Fruit fly (Drosophila melanogaster) whole organism, embryonic: Measurements from ENCODE around the gene RpS17.

ENCODE experiments used
- Atf6 ChIP-seq: fragments of 200-800 bp; sonication (Bioruptor generic); IDR thresholded peaks from 2 replicates; pipeline ENCODE4 v1.3.6; 2022; ENCODE audit warnings: missing biosample characterization, missing genetic modification characterization
- CG12071 ChIP-seq: fragments of 200-800 bp; sonication (Bioruptor generic); optimal IDR thresholded peaks from 3 replicates; lab custom pipeline; 2018; ENCODE audit warnings: missing biosample characterization, mild to moderate bottlenecking, missing genetic modification characterization
- CG12769 ChIP-seq: fragments of 200-800 bp; sonication (Bioruptor generic); optimal IDR thresholded peaks from 2 replicates; lab custom pipeline; 2019; ENCODE audit warnings: missing biosample characterization, mild to moderate bottlenecking, missing genetic modification characterization, moderate library complexity
- CG15696 ChIP-seq: fragments of 200-800 bp; sonication (Bioruptor generic); optimal IDR thresholded peaks from 2 replicates; lab custom pipeline; 2019; ENCODE audit warnings: missing biosample characterization, mild to moderate bottlenecking, missing genetic modification characterization, moderate library complexity
- CG17186 ChIP-seq: fragments of 200-800 bp; sonication (Bioruptor generic); optimal IDR thresholded peaks from 3 replicates; lab custom pipeline; 2017; ENCODE audit warnings: missing biosample characterization, missing genetic modification reagents, missing genetic modification characterization
- CG17328 ChIP-seq: fragments of 200-800 bp; sonication (Bioruptor generic); IDR thresholded peaks from 2 replicates; pipeline ENCODE4 v1.3.6; 2022; ENCODE audit warnings: missing biosample characterization, missing genetic modification characterization
- CG17385 ChIP-seq: fragments of 200-800 bp; sonication (Bioruptor generic); optimal IDR thresholded peaks from 3 replicates; lab custom pipeline; 2018; ENCODE audit warnings: missing biosample characterization, mild to moderate bottlenecking, missing genetic modification characterization
- CG17802 ChIP-seq: fragments of 200-800 bp; sonication (Bioruptor generic); optimal IDR thresholded peaks from 2 replicates; lab custom pipeline; 2018; ENCODE audit warnings: missing biosample characterization, mild to moderate bottlenecking, missing genetic modification characterization, moderate library complexity
- CG18764 ChIP-seq: fragments of 200-800 bp; sonication (Bioruptor generic); optimal IDR thresholded peaks from 3 replicates; lab custom pipeline; 2016; ENCODE audit warnings: missing biosample characterization, missing genetic modification characterization
- CG2116 ChIP-seq: fragments of 200-800 bp; sonication (Bioruptor generic); optimal IDR thresholded peaks from 3 replicates; lab custom pipeline; 2018; ENCODE audit warnings: missing biosample characterization, mild to moderate bottlenecking, missing genetic modification characterization
- CG30431 ChIP-seq: fragments of 200-800 bp; sonication (Bioruptor generic); optimal IDR thresholded peaks from 2 replicates; lab custom pipeline; 2017; ENCODE audit warnings: missing biosample characterization, missing genetic modification characterization
- CG3065 ChIP-seq: fragments of 200-800 bp; sonication (Bioruptor generic); optimal IDR thresholded peaks from 2 replicates; lab custom pipeline; 2016; ENCODE audit warnings: missing biosample characterization, missing genetic modification characterization
- CG32532 ChIP-seq: fragments of 200-800 bp; sonication (Bioruptor generic); IDR thresholded peaks from 2 replicates; pipeline ENCODE4 v1.3.6; 2022; ENCODE audit warnings: missing biosample characterization, missing genetic modification characterization
- CG3281 ChIP-seq: fragments of 200-800 bp; sonication (Bioruptor generic); optimal IDR thresholded peaks from 3 replicates; lab custom pipeline; 2017; ENCODE audit warnings: missing biosample characterization, mild to moderate bottlenecking, missing genetic modification characterization
- CG4328 ChIP-seq: fragments of 200-800 bp; sonication (Bioruptor generic); optimal IDR thresholded peaks from 3 replicates; lab custom pipeline; 2017; ENCODE audit warnings: missing biosample characterization, missing genetic modification reagents, missing genetic modification characterization
- CG6654 ChIP-seq: fragments of 200-800 bp; sonication (Bioruptor generic); optimal IDR thresholded peaks from 2 replicates; lab custom pipeline; 2017; ENCODE audit warnings: missing biosample characterization, mild to moderate bottlenecking, missing genetic modification characterization
- CG6689 ChIP-seq: fragments of 200-800 bp; sonication (Bioruptor generic); IDR thresholded peaks from 2 replicates; pipeline ENCODE4 v1.3.6; 2022; ENCODE audit warnings: missing biosample characterization, missing genetic modification characterization
- Fer2 ChIP-seq: fragments of 200-800 bp; sonication (Bioruptor generic); optimal IDR thresholded peaks from 2 replicates; lab custom pipeline; 2018; ENCODE audit warnings: missing biosample characterization, mild to moderate bottlenecking, missing genetic modification characterization, moderate library complexity
- Fer3 ChIP-seq: fragments of 200-800 bp; sonication (Bioruptor generic); optimal IDR thresholded peaks from 2 replicates; lab custom pipeline; 2018; ENCODE audit warnings: missing biosample characterization, mild to moderate bottlenecking, missing genetic modification characterization, moderate library complexity
- Hsf ChIP-seq: fragments of 200-800 bp; sonication (Bioruptor generic); optimal IDR thresholded peaks from 3 replicates; lab custom pipeline; 2016; ENCODE audit warnings: missing biosample characterization, missing genetic modification characterization
- Pdp1 ChIP-seq, 2 experiments: fragments of 200-800 bp; sonication (Bioruptor generic); optimal IDR thresholded peaks; 3 replicates each; lab custom pipeline; 2016; ENCODE audit warnings: missing biosample characterization in 2 of 2, missing genetic modification characterization in 2 of 2, mild to moderate bottlenecking in 1 of 2, moderate library complexity in 1 of 2
- Ptx1 ChIP-seq: fragments of 200-800 bp; sonication (Bioruptor generic); IDR thresholded peaks from 2 replicates; pipeline ENCODE4 v1.3.6; 2022; ENCODE audit warnings: missing biosample characterization, missing genetic modification characterization
- Side ChIP-seq: fragments of 200-800 bp; sonication (Bioruptor generic); optimal IDR thresholded peaks from 2 replicates; lab custom pipeline; 2016; ENCODE audit warnings: missing biosample characterization, missing genetic modification characterization
- Six4 ChIP-seq: fragments of 200-800 bp; sonication (Bioruptor generic); optimal IDR thresholded peaks from 2 replicates; lab custom pipeline; 2016; ENCODE audit warnings: missing biosample characterization, missing genetic modification characterization
- Sry-δ ChIP-seq: fragments of 200-800 bp; sonication (Bioruptor generic); optimal IDR thresholded peaks from 2 replicates; lab custom pipeline; 2016; ENCODE audit warnings: missing biosample characterization, missing genetic modification characterization
- Xrp1 ChIP-seq: fragments of 200-800 bp; sonication (Bioruptor generic); IDR thresholded peaks from 2 replicates; pipeline ENCODE4 v1.3.6; 2022; ENCODE audit warnings: missing biosample characterization, missing genetic modification characterization
- ac ChIP-seq: fragments of 200-800 bp; sonication (Bioruptor generic); optimal IDR thresholded peaks from 3 replicates; lab custom pipeline; 2017; ENCODE audit warnings: missing biosample characterization, mild to moderate bottlenecking, missing genetic modification characterization
- al ChIP-seq: fragments of 200-800 bp; sonication (Bioruptor generic); IDR thresholded peaks from 2 replicates; pipeline ENCODE4 v1.3.6; 2022; ENCODE audit warnings: missing biosample characterization, missing genetic modification characterization
- ara ChIP-seq: fragments of 200-800 bp; sonication (Bioruptor generic); IDR thresholded peaks from 2 replicates; pipeline ENCODE4 v1.3.6; 2022; ENCODE audit warnings: missing biosample characterization, missing genetic modification characterization
- cad ChIP-seq: fragments of >200 bp; optimal IDR thresholded peaks from 2 replicates; lab custom pipeline; 2017; ENCODE audit warnings: missing biosample characterization, missing genetic modification characterization
- chm ChIP-seq: fragments of 200-800 bp; sonication (Bioruptor generic); IDR thresholded peaks from 2 replicates; pipeline ENCODE4 v1.3.6; 2022; ENCODE audit warnings: missing biosample characterization, missing genetic modification characterization
- disco-r ChIP-seq: fragments of 200-800 bp; sonication (Bioruptor generic); optimal IDR thresholded peaks from 2 replicates; lab custom pipeline; 2016; ENCODE audit warnings: missing biosample characterization, missing genetic modification characterization
- ems ChIP-seq: fragments of 200-800 bp; sonication (Bioruptor generic); optimal IDR thresholded peaks from 3 replicates; lab custom pipeline; 2016; ENCODE audit warnings: missing biosample characterization, missing genetic modification characterization
- fd102C ChIP-seq: fragments of 200-800 bp; sonication (Bioruptor generic); optimal IDR thresholded peaks from 2 replicates; lab custom pipeline; 2018; ENCODE audit warnings: missing biosample characterization, mild to moderate bottlenecking, missing genetic modification characterization, moderate library complexity
- gem ChIP-seq: fragments of 200-800 bp; sonication (Bioruptor generic); optimal IDR thresholded peaks from 2 replicates; lab custom pipeline; 2019; ENCODE audit warnings: missing biosample characterization, mild to moderate bottlenecking, missing genetic modification characterization, moderate library complexity
- grn ChIP-seq: fragments of 200-800 bp; sonication (Bioruptor generic); optimal IDR thresholded peaks from 3 replicates; lab custom pipeline; 2017; ENCODE audit warnings: missing biosample characterization, missing genetic modification characterization
- ind ChIP-seq: fragments of 200-800 bp; sonication (Bioruptor generic); optimal IDR thresholded peaks from 3 replicates; lab custom pipeline; 2016; ENCODE audit warnings: missing biosample characterization, missing genetic modification characterization
- kah ChIP-seq: fragments of 200-800 bp; sonication (Bioruptor generic); optimal IDR thresholded peaks from 2 replicates; lab custom pipeline; 2018; ENCODE audit warnings: missing biosample characterization, mild to moderate bottlenecking, missing genetic modification characterization
- pros ChIP-seq: fragments of 200-800 bp; sonication (Bioruptor generic); optimal IDR thresholded peaks from 3 replicates; lab custom pipeline; 2019; ENCODE audit warnings: missing biosample characterization, mild to moderate bottlenecking, missing genetic modification characterization, moderate library complexity
- psq ChIP-seq: fragments of 200-800 bp; sonication (Bioruptor generic); optimal IDR thresholded peaks from 2 replicates; lab custom pipeline; 2017; ENCODE audit warnings: missing biosample characterization, missing genetic modification characterization
- pum ChIP-seq: fragments of 200-800 bp; sonication (Bioruptor generic); optimal IDR thresholded peaks from 2 replicates; lab custom pipeline; 2016; ENCODE audit warnings: missing biosample characterization, missing genetic modification characterization
- salm ChIP-seq: fragments of 200-800 bp; sonication (Bioruptor generic); optimal IDR thresholded peaks from 2 replicates; lab custom pipeline; 2018; ENCODE audit warnings: missing biosample characterization, mild to moderate bottlenecking, missing genetic modification characterization
- sens-2 ChIP-seq: fragments of 200-800 bp; sonication (Bioruptor generic); IDR thresholded peaks from 2 replicates; pipeline ENCODE4 v1.3.6; 2022; ENCODE audit warnings: missing biosample characterization, missing genetic modification characterization
- seq ChIP-seq: fragments of 200-800 bp; sonication (Bioruptor generic); IDR thresholded peaks from 2 replicates; pipeline ENCODE4 v1.3.6; 2022; ENCODE audit warnings: missing biosample characterization, missing genetic modification characterization
- ssp ChIP-seq: fragments of 200-800 bp; sonication (Bioruptor generic); IDR thresholded peaks from 2 replicates; pipeline ENCODE4 v1.3.6; 2022; ENCODE audit warnings: missing biosample characterization, missing genetic modification characterization
- trh ChIP-seq: fragments of 200-800 bp; sonication (Bioruptor generic); optimal IDR thresholded peaks from 2 replicates; lab custom pipeline; 2016; ENCODE audit warnings: missing biosample characterization, missing genetic modification characterization
- ttk ChIP-seq: fragments of 200-800 bp; sonication (Bioruptor generic); IDR thresholded peaks from 2 replicates; pipeline ENCODE4 v2.1.2; 2022; ENCODE audit warnings: missing biosample characterization, missing genetic modification characterization
- vfl ChIP-seq: fragments of 200-800 bp; sonication (Bioruptor generic); optimal IDR thresholded peaks from 2 replicates; lab custom pipeline; 2016; ENCODE audit warnings: missing biosample characterization, missing genetic modification characterization
- yki ChIP-seq: fragments of >200 bp; optimal IDR thresholded peaks from 3 replicates; lab custom pipeline; 2018
- zen ChIP-seq: fragments of 200-800 bp; sonication (Bioruptor generic); optimal IDR thresholded peaks from 3 replicates; lab custom pipeline; 2018; ENCODE audit warnings: missing biosample characterization, mild to moderate bottlenecking, missing genetic modification characterization, moderate library complexity
- zfh2 ChIP-seq: fragments of 200-800 bp; sonication (Bioruptor generic); optimal IDR thresholded peaks from 2 replicates; lab custom pipeline; 2016; ENCODE audit warnings: missing biosample characterization, missing genetic modification characterization

RpS17 gene

dm6 chr3L:9461670-9462246, 32.1 kb upstream of the RpS17 start (continued):
- TF ChIP-seq Pdp1 (GFP tag; optimal IDR thresholded peaks at IDR 0.05; lab: Kevin White, UChicago) (peak in 1 of 2 experiments; percentile 3), al (GFP tag; lab: Robert Waterston, UW) (0 out of 2 replicates have a peak, but pooled peaks have one; percentile 20), CG17802 (tag; lab: Kevin White, UChicago) (peak; percentile 10), disco-r (GFP tag; lab: Kevin White, UChicago) (no peak), CG3281 (GFP tag; lab: Kevin White, UChicago) (peak; percentile 53), fd102C (GFP tag; lab: Kevin White, UChicago) (peak; percentile 71), Atf6 (peak; percentile 36), vfl (peak; percentile 29), seq (GFP tag; lab: Robert Waterston, UW) (0 out of 2 replicates have a peak, but pooled peaks have one; percentile 9), CG6654 (GFP tag; lab: Kevin White, UChicago) (peak; percentile 27), zen (tag; lab: Kevin White, UChicago) (peak; percentile 89), ara (GFP tag; lab: Robert Waterston, UW) (peak; percentile 66; the same call in 1 of the 2 replicates), CG6689 (peak; percentile 31; the same call in 1 of the 2 replicates), Fer2 (no peak), CG17385 (no peak), yki (no peak), CG3065 (GFP tag; lab: Kevin White, UChicago) (peak; percentile 20), ttk (GFP tag; lab: Robert Waterston, UW) (0 out of 2 replicates have a peak, but pooled peaks have one; percentile 14), cad (GFP tag; lab: Kevin White, UChicago) (peak; percentile 100), Ptx1 (GFP tag; lab: Robert Waterston, UW) (peak; percentile 55), ems (GFP tag; lab: Kevin White, UChicago) (peak; percentile 17), Hsf (peak; percentile 29), CG4328 (GFP tag; lab: Kevin White, UChicago) (no peak), trh (GFP tag; lab: Kevin White, UChicago) (no peak), chm (GFP tag; lab: Robert Waterston, UW) (no peak), CG30431 (GFP tag; lab: Kevin White, UChicago) (peak; percentile 27), pum (GFP tag; lab: Kevin White, UChicago) (no peak), CG2116 (GFP tag; lab: Kevin White, UChicago) (no peak), CG12071 (GFP tag; lab: Kevin White, UChicago) (peak; percentile 58), grn (GFP tag; lab: Kevin White, UChicago) (peak; percentile 70), gem (tag; lab: Kevin White, UChicago) (peak; percentile 18), Xrp1 (GFP tag; lab: Robert Waterston, UW) (peak; percentile 57; the same call in 1 of the 2 replicates), CG12769 (tag; lab: Kevin White, UChicago) (peak; percentile 53), CG17328 (GFP tag; lab: Robert Waterston, UW) (peak; percentile 65), Six4 (GFP tag; lab: Kevin White, UChicago) (no peak), ind (GFP tag; lab: Kevin White, UChicago) (peak; percentile 49), Fer3 (tag; lab: Kevin White, UChicago) (peak; percentile 17), pros (GFP tag; lab: Kevin White, UChicago) (peak; percentile 73), CG15696 (no peak), zfh2 (GFP tag; lab: Kevin White, UChicago) (peak; percentile 19), CG17186 (GFP tag; lab: Kevin White, UChicago) (peak; percentile 30), CG32532 (GFP tag; lab: Robert Waterston, UW) (peak; percentile 62), Side (no peak), CG18764 (GFP tag; lab: Kevin White, UChicago) (peak; percentile 28), ac (GFP tag; lab: Kevin White, UChicago) (peak; percentile 29), ssp (GFP tag; lab: Robert Waterston, UW) (peak; percentile 25; the same call in 1 of the 2 replicates), psq (GFP tag; lab: Kevin White, UChicago) (no peak), sens-2 (peak; percentile 59), salm (no peak), kah (GFP tag; lab: Kevin White, UChicago) (peak; percentile 59), Sry-δ (GFP tag; lab: Kevin White, UChicago) (no peak)
